Worm (Caenorhabditis elegans): ENCODE data around the gene Y43F8B.20.

The Y43F8B.20 gene

ce11 chrV:19521351-19522278, 28.0 kb downstream of the Y43F8B.20 start:
- peak; percentile 49 for TF ChIP-seq tbx-2 (tag; optimal IDR thresholded peaks at IDR 0.05)
- TF ChIP-seq nhr-85 (tag), result peak; percentile 92
- peak; percentile 26 for TF ChIP-seq pag-3 (tag; optimal IDR thresholded peaks at IDR 0.05; ENCODE audit: borderline replicate concordance, insufficient read depth)
- peak; percentile 33 for TF ChIP-seq lin-13 (GFP tag; optimal IDR thresholded peaks at IDR 0.05)
- TF ChIP-seq xbp-1 (tag; optimal IDR thresholded peaks at IDR 0.05), result peak; percentile 24
- peak; percentile 81 for TF ChIP-seq lin-14 (GFP tag; optimal IDR thresholded peaks at IDR 0.05)
- peak; percentile 46 for TF ChIP-seq nhr-47 (tag; optimal IDR thresholded peaks at IDR 0.05)
- TF ChIP-seq aly-2 (tag; optimal IDR thresholded peaks at IDR 0.05), result no peak
- TF ChIP-seq snpc-4 (tag; optimal IDR thresholded peaks at IDR 0.05), result no peak
- TF ChIP-seq lin-35 (GFP tag; optimal IDR thresholded peaks at IDR 0.05), result peak in 1 of 2 experiments; percentile 45
- TF ChIP-seq elt-2 (tag; optimal IDR thresholded peaks at IDR 0.05), result peak; percentile 12
- peak; percentile 83 for TF ChIP-seq lin-39 (tag; optimal IDR thresholded peaks at IDR 0.05)
- peak in 1 of 3 experiments; percentile 35 for TF ChIP-seq dpl-1 (GFP tag; optimal IDR thresholded peaks at IDR 0.05)
- no peak for TF ChIP-seq efl-1 (optimal IDR thresholded peaks at IDR 0.05)
- peak in 1 of 2 experiments; percentile 69 for TF ChIP-seq efl-1 (GFP tag; optimal IDR thresholded peaks at IDR 0.05 in 1 of 2)
- TF ChIP-seq grh-1 (GFP tag; IDR thresholded peaks at IDR 0.05), result no peak
- peak; percentile 11 for TF ChIP-seq mef-2 (tag; optimal IDR thresholded peaks at IDR 0.05)
- TF ChIP-seq elt-3 (tag; optimal IDR thresholded peaks at IDR 0.05), result peak in 2 of 6 experiments; percentile 7 to 8
- TF ChIP-seq vab-15 (tag; optimal IDR thresholded peaks at IDR 0.05), result peak; percentile 83
- no peak for TF ChIP-seq ceh-82 (tag; optimal IDR thresholded peaks at IDR 0.05)
- TF ChIP-seq hlh-4 (tag; optimal IDR thresholded peaks at IDR 0.05), result no peak
- TF ChIP-seq unc-98 (GFP tag; IDR thresholded peaks at IDR 0.05), result no peak
- TF ChIP-seq nhr-19 (GFP tag; conservative IDR thresholded peaks at IDR 0.05), result peak; percentile 84
- TF ChIP-seq mep-1 (tag; optimal IDR thresholded peaks at IDR 0.05), result peak; percentile 68
- TF ChIP-seq ceh-63 (GFP tag; optimal IDR thresholded peaks at IDR 0.05), result no peak
- peak; percentile 18 for TF ChIP-seq jun-1 (tag; optimal IDR thresholded peaks at IDR 0.05)
- TF ChIP-seq irx-1 (tag; optimal IDR thresholded peaks at IDR 0.05), result peak; percentile 2
- peak in 1 of 2 experiments; percentile 82 for TF ChIP-seq mdl-1 (tag; optimal IDR thresholded peaks at IDR 0.05)
- TF ChIP-seq nhr-71 (tag; optimal IDR thresholded peaks at IDR 0.05), result peak; percentile 83
- peak; percentile 80 for TF ChIP-seq nhr-20 (tag; optimal IDR thresholded peaks at IDR 0.05)
- TF ChIP-seq snu-23 (GFP tag; optimal IDR thresholded peaks at IDR 0.05), result peak; percentile 65
- peak in 1 of 2 experiments; percentile 43 for TF ChIP-seq lsy-2 (tag; optimal IDR thresholded peaks at IDR 0.05)
- peak; percentile 54 for TF ChIP-seq rnt-1 (tag; optimal IDR thresholded peaks at IDR 0.05)
- TF ChIP-seq nhr-90 (tag; optimal IDR thresholded peaks at IDR 0.05; ENCODE audit: poor library complexity), result peak; percentile 54

ce11 chrV:19520597-19521322, 28.8 kb downstream of the Y43F8B.20 start:
- TF ChIP-seq elt-2 (tag; optimal IDR thresholded peaks at IDR 0.05), result no peak
- no peak for TF ChIP-seq egl-13 (tag; optimal IDR thresholded peaks at IDR 0.05)
- TF ChIP-seq ztf-11 (tag; optimal IDR thresholded peaks at IDR 0.05), result no peak
- no peak for TF ChIP-seq snpc-4 (tag; optimal IDR thresholded peaks at IDR 0.05)
- no peak for TF ChIP-seq hlh-4 (tag; optimal IDR thresholded peaks at IDR 0.05)
- TF ChIP-seq ceh-63 (GFP tag; optimal IDR thresholded peaks at IDR 0.05), result no peak
- TF ChIP-seq F16B12.6 (tag; optimal IDR thresholded peaks at IDR 0.05), result no peak
- TF ChIP-seq fkh-8 (tag; optimal IDR thresholded peaks at IDR 0.05), result no peak
- TF ChIP-seq efl-1 (optimal IDR thresholded peaks at IDR 0.05), result no peak
- TF ChIP-seq efl-1 (GFP tag; optimal IDR thresholded peaks at IDR 0.05 in 1 of 2), result peak in 1 of 2 experiments; percentile 84
- TF ChIP-seq dsc-1 (tag; optimal IDR thresholded peaks at IDR 0.05), result no peak
- no peak for TF ChIP-seq dpl-1 (GFP tag; optimal IDR thresholded peaks at IDR 0.05)
- TF ChIP-seq sox-4 (tag; optimal IDR thresholded peaks at IDR 0.05), result no peak
- no peak for TF ChIP-seq zag-1 (tag; optimal IDR thresholded peaks at IDR 0.05)
- no peak for TF ChIP-seq mep-1 (tag; optimal IDR thresholded peaks at IDR 0.05)
- TF ChIP-seq egl-27 (tag; optimal IDR thresholded peaks at IDR 0.05), result no peak
- TF ChIP-seq ceh-90 (tag; optimal IDR thresholded peaks at IDR 0.05), result no peak
- TF ChIP-seq ama-1 (optimal IDR thresholded peaks at IDR 0.05), result peak; percentile 70
- TF ChIP-seq lsy-2 (tag; optimal IDR thresholded peaks at IDR 0.05), result peak in 1 of 2 experiments; percentile 8

All from whole organism, L1 larva.